Worm (Caenorhabditis elegans): Measurements from ENCODE around the gene R10E11.9.

The R10E11.9 gene

DNA sequence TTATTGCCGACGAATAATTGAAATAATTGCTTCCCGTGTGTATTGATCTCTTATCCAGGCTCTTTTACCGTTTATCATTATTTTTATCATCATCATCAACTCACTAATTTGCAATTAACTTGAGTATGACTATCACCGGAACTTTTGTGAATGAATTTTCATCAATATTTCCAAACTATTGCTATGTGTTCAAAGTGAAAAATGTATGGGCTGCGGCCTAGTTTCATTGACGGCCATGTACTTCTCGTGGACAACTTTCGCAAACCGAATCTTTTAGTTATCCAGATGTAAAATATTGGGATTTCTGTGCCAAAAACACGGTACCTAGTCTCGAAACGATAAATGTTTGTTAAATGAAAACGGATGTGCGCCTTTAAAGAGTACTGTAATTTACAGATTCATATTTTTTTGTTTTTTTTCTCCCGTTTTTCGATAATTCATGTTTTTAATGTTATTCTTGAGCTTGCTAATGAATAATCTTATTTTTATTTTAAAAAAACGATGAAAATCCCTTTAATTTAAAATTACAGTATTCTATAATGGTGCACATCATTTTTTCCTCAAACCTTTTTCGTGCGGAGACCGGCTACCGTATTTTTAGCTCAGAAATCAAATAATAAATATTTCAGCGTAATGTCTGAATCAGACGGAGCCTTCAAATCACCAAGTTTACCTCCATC is 5.2 kb upstream of the R10E11.9 start, which contains the start of gene ZK632.2:
Gene ZK632.2, plus strand, starts transcription at position 630 of the 680 bp plus-strand sequence.
- TF ChIP-seq snpc-4 (GFP tag; optimal IDR thresholded peaks at IDR 0.05) (no peak), snpc-4 (tag; optimal IDR thresholded peaks at IDR 0.05) (no peak), atf-7 (tag; optimal IDR thresholded peaks at IDR 0.05) (no peak), hsf-1 (GFP tag; IDR thresholded peaks at IDR 0.05) (peak; percentile 27; the same call in 1 of the 2 replicates), lin-54 (GFP tag; optimal IDR thresholded peaks at IDR 0.05) (peak; percentile 26), snpc-3.4 (tag; optimal IDR thresholded peaks at IDR 0.05) (peak; percentile 24), F22D6.2 (tag; optimal IDR thresholded peaks at IDR 0.05) (no peak), D2030.7 (GFP tag; IDR thresholded peaks at IDR 0.05) (0 out of 2 replicates have a peak, but pooled peaks have one; percentile 8), ama-1 (optimal IDR thresholded peaks at IDR 0.05) (no peak), ama-1 (GFP tag; optimal IDR thresholded peaks at IDR 0.05) (peak in 1 of 2 experiments; percentile 0), hrde-1 (tag; optimal IDR thresholded peaks at IDR 0.05; ENCODE audit: borderline replicate concordance) (peak; percentile 16), ceh-91 (GFP tag; IDR thresholded peaks at IDR 0.05) (no peak), lsl-1 (GFP tag; optimal IDR thresholded peaks at IDR 0.05) (peak; percentile 49), madf-6 (GFP tag; IDR thresholded peaks at IDR 0.05) (peak; percentile 44; the same call in 1 of the 2 replicates), F49E8.2 (tag; optimal IDR thresholded peaks at IDR 0.05; ENCODE audit: insufficient read depth) (peak; percentile 3), zfh-2 (GFP tag; conservative IDR thresholded peaks at IDR 0.05) (no peak)

DNA sequence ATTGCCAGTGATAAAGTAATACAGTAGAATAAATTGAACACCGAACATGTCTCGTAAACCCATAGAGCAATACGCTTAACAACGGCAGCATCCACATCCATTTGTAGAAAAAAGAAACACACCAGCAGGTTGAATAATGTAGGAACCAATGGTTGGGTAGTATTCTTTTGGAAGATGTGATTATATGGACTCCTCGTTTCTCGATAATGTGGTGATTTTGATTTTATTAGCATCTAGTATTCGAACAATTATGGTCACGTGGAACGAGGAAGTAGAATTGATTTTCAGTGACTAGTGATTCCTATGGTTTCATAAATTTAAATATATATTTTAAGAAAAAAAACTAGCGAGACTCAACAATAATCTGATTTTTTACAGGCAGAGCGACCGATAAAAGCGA is 3.0 kb upstream of the R10E11.9 start, which contains the start of gene srxa-10:
Gene srxa-10, minus strand, starts transcription at position 101 of the 400 bp plus-strand sequence.
- TF ChIP-seq fkh-3 (tag; optimal IDR thresholded peaks at IDR 0.05) (no peak), snpc-1.1 (tag; optimal IDR thresholded peaks at IDR 0.05; ENCODE audit: insufficient read depth) (no peak), repo-1 (tag; optimal IDR thresholded peaks at IDR 0.05) (no peak)

DNA sequence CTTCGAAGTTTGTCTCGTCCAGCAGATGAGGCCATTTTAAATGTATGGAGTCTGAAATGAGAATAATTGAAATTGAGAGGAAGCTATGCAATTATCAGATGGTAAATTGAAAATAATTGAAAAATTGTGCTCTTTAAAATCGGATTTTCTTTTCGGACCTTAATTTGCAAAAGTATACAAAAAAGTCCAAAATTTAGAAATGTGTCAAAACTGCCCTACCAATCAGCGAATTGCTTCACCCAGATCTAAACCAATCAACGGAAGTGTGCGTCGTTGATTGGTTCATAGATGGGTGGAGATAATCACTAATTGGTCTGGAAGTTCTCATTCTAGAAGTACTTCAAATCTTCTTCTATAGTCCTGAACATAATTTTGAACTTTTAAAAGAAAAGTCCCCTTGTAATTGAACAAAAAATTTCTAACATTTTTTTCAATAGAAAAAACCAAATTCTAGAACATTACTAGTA is 3.8 kb downstream of the R10E11.9 start, which contains the start of gene R10E11.5:
Gene R10E11.5, minus strand, starts transcription at position 51 of the 467 bp plus-strand sequence.
- TF ChIP-seq K12H6.12 (tag; optimal IDR thresholded peaks at IDR 0.05), result no peak
- TF ChIP-seq ztf-6 (GFP tag; IDR thresholded peaks at IDR 0.05), result no peak
- no peak for TF ChIP-seq ztf-22 (GFP tag; optimal IDR thresholded peaks at IDR 0.05)
- TF ChIP-seq hmg-20 (GFP tag; IDR thresholded peaks at IDR 0.05), result no peak
- no peak for TF ChIP-seq hmg-1.2 (GFP tag; IDR thresholded peaks at IDR 0.05)
- TF ChIP-seq egrh-3 (GFP tag; IDR thresholded peaks at IDR 0.05), result no peak
- no peak for TF ChIP-seq dpl-1 (GFP tag; optimal IDR thresholded peaks at IDR 0.05)
- TF ChIP-seq C17E4.6 (GFP tag; IDR thresholded peaks at IDR 0.05), result no peak
- TF ChIP-seq tbp1 (GFP tag; optimal IDR thresholded peaks at IDR 0.05), result no peak
- no peak for TF ChIP-seq lin-26 (GFP tag; IDR thresholded peaks at IDR 0.05)
- no peak for TF ChIP-seq cebp-1 (GFP tag; IDR thresholded peaks at IDR 0.05)
- TF ChIP-seq cebp-1 (tag; optimal IDR thresholded peaks at IDR 0.05), result no peak
- TF ChIP-seq F57A8.1 (GFP tag; optimal IDR thresholded peaks at IDR 0.05), result no peak
- TF ChIP-seq nhr-80 (tag; optimal IDR thresholded peaks at IDR 0.05), result no peak
- no peak for TF ChIP-seq sea-2 (GFP tag; IDR thresholded peaks at IDR 0.05)

DNA sequence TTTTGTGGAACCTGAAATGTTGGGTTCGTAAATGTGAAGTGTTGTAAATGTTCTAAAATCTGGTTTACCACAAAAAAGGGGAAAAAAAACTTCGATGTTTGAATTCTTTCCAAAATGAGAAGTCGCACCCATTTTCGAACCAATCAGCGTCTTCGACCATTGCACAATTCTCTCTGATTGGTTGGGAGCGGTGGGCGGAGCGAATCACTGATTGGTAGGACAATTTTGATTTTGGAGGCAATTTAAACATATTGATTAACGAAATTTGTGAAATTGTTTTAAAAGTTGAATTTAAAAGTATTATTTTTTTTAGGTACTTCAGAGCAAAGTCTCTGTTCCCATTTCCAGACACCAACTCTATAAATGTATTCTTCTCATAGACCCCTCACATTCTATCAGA is 4.4 kb downstream of the R10E11.9 start:
- TF ChIP-seq tbx-9 (tag; optimal IDR thresholded peaks at IDR 0.05; ENCODE audit: borderline replicate concordance) (no peak), madf-6 (GFP tag; IDR thresholded peaks at IDR 0.05) (no peak), mes-4 (tag; optimal IDR thresholded peaks at IDR 0.05) (no peak), C06A6.2 (GFP tag; conservative IDR thresholded peaks at IDR 0.05) (no peak), ztf-18 (tag; optimal IDR thresholded peaks at IDR 0.05) (no peak), ztf-6 (GFP tag; IDR thresholded peaks at IDR 0.05) (no peak)
